Fruit fly (Drosophila melanogaster): ENCODE results near the gene Polr2D.
A peak's percentile ranks its signal among the peaks of the same experiment; 100 is the strongest.

The Polr2D gene

DNA sequence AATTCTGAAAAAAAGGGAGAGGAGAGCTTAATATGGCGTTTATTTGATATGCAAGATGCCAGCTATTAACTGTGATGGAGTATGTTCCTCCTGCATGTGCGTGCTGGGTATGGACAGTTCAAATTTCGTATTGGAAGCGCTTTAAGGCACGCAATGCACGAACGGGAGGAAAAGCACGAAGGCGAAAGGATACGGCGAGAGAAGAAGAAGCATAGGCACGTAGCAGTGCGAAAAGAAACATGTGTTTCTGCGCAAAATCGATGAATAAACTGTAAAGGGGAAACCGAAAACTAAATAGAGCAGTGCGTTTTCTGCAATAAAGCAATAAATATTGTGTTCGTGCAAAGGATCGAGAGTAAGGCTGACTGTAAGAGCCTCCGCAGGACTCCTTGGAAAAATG, 39.4 kb downstream of the Polr2D start, which contains the start of gene CG14314:
CG14314 (plus strand) TSS at position 243 of the 400 bp plus-strand sequence.
- no peak for TF ChIP-seq tj (GFP tag; optimal IDR thresholded peaks at IDR 0.05)
- TF ChIP-seq CG1620 (GFP tag; optimal IDR thresholded peaks at IDR 0.05): no peak
- no peak for TF ChIP-seq bab1 (GFP tag; optimal IDR thresholded peaks at IDR 0.05)
- no peak for TF ChIP-seq cnc (optimal IDR thresholded peaks at IDR 0.05)
- no peak for TF ChIP-seq CG14711 (tag; optimal IDR thresholded peaks at IDR 0.05)
- no peak for TF ChIP-seq Mnt (GFP tag; optimal IDR thresholded peaks at IDR 0.05)
- no peak for TF ChIP-seq CG12768 (GFP tag; optimal IDR thresholded peaks at IDR 0.05)
- no peak for TF ChIP-seq pad (GFP tag; optimal IDR thresholded peaks at IDR 0.05)
- TF ChIP-seq CG7045 (GFP tag; optimal IDR thresholded peaks at IDR 0.05): no peak
- no peak for TF ChIP-seq CG33017 (tag; optimal IDR thresholded peaks at IDR 0.05)
- no peak for TF ChIP-seq Crg-1 (GFP tag; optimal IDR thresholded peaks at IDR 0.05)
- TF ChIP-seq toe (GFP tag; optimal IDR thresholded peaks at IDR 0.05): no peak
- TF ChIP-seq CG5204 (GFP tag; optimal IDR thresholded peaks at IDR 0.05): no peak
- no peak for TF ChIP-seq Clk (GFP tag; optimal IDR thresholded peaks at IDR 0.05)
- TF ChIP-seq Hr96 (GFP tag; optimal IDR thresholded peaks at IDR 0.05): no peak
- no peak for TF ChIP-seq cic (GFP tag; optimal IDR thresholded peaks at IDR 0.05)

- TF ChIP-seq Mnt (GFP tag; optimal IDR thresholded peaks at IDR 0.05): peak; percentile 29
- no peak for TF ChIP-seq Crg-1 (GFP tag; optimal IDR thresholded peaks at IDR 0.05)
- no peak for TF ChIP-seq kay (GFP tag; ENCODE audit: borderline replicate concordance)
- TF ChIP-seq CG11617 (GFP tag; optimal IDR thresholded peaks at IDR 0.05): peak; percentile 22
- TF ChIP-seq cic (GFP tag; optimal IDR thresholded peaks at IDR 0.05): no peak
- TF ChIP-seq CG12768 (GFP tag; optimal IDR thresholded peaks at IDR 0.05): peak; percentile 35
- TF ChIP-seq CG5204 (GFP tag; optimal IDR thresholded peaks at IDR 0.05): peak; percentile 31
- TF ChIP-seq CG33017 (tag; optimal IDR thresholded peaks at IDR 0.05): peak; percentile 32
- no peak for TF ChIP-seq CG1620 (GFP tag; optimal IDR thresholded peaks at IDR 0.05)
- TF ChIP-seq pad (GFP tag; optimal IDR thresholded peaks at IDR 0.05): no peak
- TF ChIP-seq CG7045 (GFP tag; optimal IDR thresholded peaks at IDR 0.05): no peak
- TF ChIP-seq Hr96 (GFP tag; optimal IDR thresholded peaks at IDR 0.05): peak; percentile 55
- no peak for TF ChIP-seq Clk (GFP tag; optimal IDR thresholded peaks at IDR 0.05)
- TF ChIP-seq CG14711 (tag; optimal IDR thresholded peaks at IDR 0.05): peak; percentile 22
- TF ChIP-seq ovo (GFP tag; optimal IDR thresholded peaks at IDR 0.05): no peak
- no peak for TF ChIP-seq tj (GFP tag; optimal IDR thresholded peaks at IDR 0.05)
- TF ChIP-seq cnc (optimal IDR thresholded peaks at IDR 0.05): no peak
- peak; percentile 69 for TF ChIP-seq toe (GFP tag; optimal IDR thresholded peaks at IDR 0.05)
- TF ChIP-seq bab1 (GFP tag; optimal IDR thresholded peaks at IDR 0.05): peak; percentile 52
- peak; percentile 10 for TF ChIP-seq CG7101 (tag; optimal IDR thresholded peaks at IDR 0.05)
Measured at dm6 chr3R:18215300-18215699, 40.0 kb downstream of the Polr2D start.

DNA sequence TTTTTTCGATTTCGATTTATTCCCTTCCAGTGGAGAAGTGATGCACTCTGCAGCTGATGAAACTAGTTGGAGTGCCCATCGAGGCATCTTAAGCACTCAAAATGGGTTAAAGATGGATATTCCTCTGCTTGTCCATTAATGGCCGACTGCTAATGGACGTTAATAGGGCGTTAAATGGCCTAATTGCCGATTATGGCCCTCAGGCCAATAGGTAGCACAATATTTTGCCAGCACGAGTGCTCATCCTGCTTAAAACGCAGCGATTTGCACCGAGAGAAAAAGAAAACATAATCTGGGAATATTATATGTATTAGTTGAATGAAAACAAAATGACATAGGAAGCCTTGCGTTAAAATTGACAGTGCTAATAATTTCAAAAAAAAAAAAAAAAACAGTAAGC, 46.8 kb downstream of the Polr2D start, which contains the start of gene CG44158:
CG44158 (plus strand) TSS at position 301 of the 400 bp plus-strand sequence.
- no peak for TF ChIP-seq kay (GFP tag; ENCODE audit: borderline replicate concordance)

Measured in whole organism, adult.